Worm (Caenorhabditis elegans) whole organism, late embryonic: ENCODE results near the gene C47D12.4.
A peak's percentile ranks its signal among the peaks of the same experiment; 100 is the strongest.

ENCODE experiments used
- Y22D7AL.16 ChIP-seq: sonication (generic microtip); optimal IDR thresholded peaks from 2 replicates; lab custom pipeline; 2016; ENCODE audit warnings: missing genetic modification characterization, missing compliant biosample characterization
- ceh-2 ChIP-seq: sonication (generic microtip); optimal IDR thresholded peaks from 2 replicates; lab custom pipeline; 2016; ENCODE audit warnings: missing genotype, missing genetic modification characterization, missing compliant biosample characterization
- ceh-31 ChIP-seq: sonication (generic microtip); optimal IDR thresholded peaks from 2 replicates; lab custom pipeline; 2016; ENCODE audit warnings: missing genetic modification characterization, missing compliant biosample characterization
- elt-2 ChIP-seq: sonication (generic microtip); optimal IDR thresholded peaks from 2 replicates; lab custom pipeline; 2016; ENCODE audit warnings: missing genetic modification reagents, missing genetic modification characterization, missing compliant biosample characterization
- tbx-2 ChIP-seq: sonication (generic microtip); optimal IDR thresholded peaks from 2 replicates; lab custom pipeline; 2016; ENCODE audit warnings: missing genetic modification characterization, missing compliant biosample characterization
- unc-55 ChIP-seq: sonication (generic microtip); optimal IDR thresholded peaks from 2 replicates; lab custom pipeline; 2017; ENCODE audit warnings: missing biosample characterization, missing genetic modification reagents, missing genetic modification characterization
- unc-86 ChIP-seq: sonication (generic microtip); optimal IDR thresholded peaks from 2 replicates; lab custom pipeline; 2016; ENCODE audit warnings: missing genetic modification characterization, missing compliant biosample characterization

- TF ChIP-seq unc-86 (no peak), ceh-31 (tag; lab: Kevin White, UChicago) (peak; percentile 29), unc-55 (GFP tag; lab: Kevin White, UChicago) (no peak), elt-2 (tag; lab: Kevin White, UChicago) (no peak), ceh-2 (tag; lab: Kevin White, UChicago) (no peak), tbx-2 (tag; lab: Kevin White, UChicago) (no peak), Y22D7AL.16 (tag; lab: Kevin White, UChicago) (no peak)
Observed at ce11 chrII:11652679-11653174, 28.8 kb upstream of the C47D12.4 start, which contains the start of the genes rad-23 and rpn-12.
